Worm (Caenorhabditis elegans) whole organism, L4 larva: ENCODE data around the gene F38B7.11.

ENCODE experiments used
- D1046.2 ChIP-seq: fragments of 200-800 bp; sonication (Bioruptor generic); IDR thresholded peaks from 2 replicates; pipeline ENCODE4 v1.3.6; 2022; ENCODE audit warnings: missing genetic modification characterization, missing compliant biosample characterization
- F49E8.2 ChIP-seq: sonication (generic microtip); optimal IDR thresholded peaks from 2 replicates; lab custom pipeline; 2016; ENCODE audit warnings: missing compliant biosample characterization, mild to moderate bottlenecking, missing genetic modification characterization, borderline replicate concordance
- T26A8.4 ChIP-seq: fragments of 200-800 bp; sonication (Bioruptor generic); IDR thresholded peaks from 2 replicates; pipeline ENCODE4 v1.3.6; 2022; ENCODE audit warnings: missing genetic modification characterization, missing compliant biosample characterization
- ZK337.2 ChIP-seq: fragments of 200-800 bp; sonication (Bioruptor generic); IDR thresholded peaks from 2 replicates; pipeline ENCODE4 v1.3.6; 2022; ENCODE audit warnings: missing genetic modification reagents, missing genetic modification characterization, missing compliant biosample characterization
- aha-1 ChIP-seq: fragments of 150-350 bp; peaks from one replicate; lab custom pipeline; 2014; ENCODE audit warnings: missing biosample characterization, missing genetic modification characterization
- arid-1 ChIP-seq: fragments of 200-800 bp; sonication (Bioruptor generic); conservative IDR thresholded peaks from 2 replicates; pipeline ENCODE4 v1.3.6; 2022; ENCODE audit warnings: missing genetic modification reagents, missing genetic modification characterization, missing compliant biosample characterization
- attf-4 ChIP-seq: sonication (generic microtip); optimal IDR thresholded peaks from 3 replicates; lab custom pipeline; 2017; ENCODE audit warnings: missing biosample characterization, missing genetic modification characterization
- ceh-62 ChIP-seq: sonication (generic microtip); optimal IDR thresholded peaks from 2 replicates; lab custom pipeline; 2017; ENCODE audit warnings: missing biosample characterization, missing genetic modification characterization
- dmd-8 ChIP-seq: fragments of 200-800 bp; sonication (Bioruptor generic); IDR thresholded peaks from 2 replicates; pipeline ENCODE4 v1.3.6; 2022; ENCODE audit warnings: missing genetic modification characterization, missing compliant biosample characterization
- dve-1 ChIP-seq: sonication (generic microtip); optimal IDR thresholded peaks from 2 replicates; lab custom pipeline; 2017; ENCODE audit warnings: antibody characterized with exemption, mild to moderate bottlenecking, missing genetic modification characterization, missing compliant biosample characterization; ENCODE audit not compliant: insufficient read depth
- gei-8 ChIP-seq: fragments of 200-800 bp; sonication (Bioruptor generic); optimal IDR thresholded peaks from 2 replicates; lab custom pipeline; 2018; ENCODE audit warnings: mild to moderate bottlenecking, missing genetic modification characterization, missing compliant biosample characterization
- hif-1 ChIP-seq, 2 experiments: sonication (generic microtip); optimal IDR thresholded peaks; 2 replicates each; lab custom pipeline; 2016 to 2017; ENCODE audit warnings: missing compliant biosample characterization in 2 of 2, missing genetic modification characterization in 2 of 2, missing genetic modification reagents in 2 of 2, missing genotype in 2 of 2, mild to moderate bottlenecking in 1 of 2
- lin-15B ChIP-seq: fragments of 150-350 bp; sonication (generic microtip); optimal IDR thresholded peaks from 3 replicates; lab custom pipeline; 2014; ENCODE audit warnings: missing biosample characterization, missing genetic modification characterization
- lin-29 ChIP-seq: fragments of 200-800 bp; sonication (Bioruptor generic); IDR thresholded peaks from 2 replicates; pipeline ENCODE4 v1.3.6; 2022; ENCODE audit warnings: missing genetic modification reagents, missing genetic modification characterization, missing compliant biosample characterization
- lin-39 ChIP-seq: fragments of 150-350 bp; optimal IDR thresholded peaks from 2 replicates; lab custom pipeline; 2014; ENCODE audit warnings: missing biosample characterization, missing genetic modification reagents, missing genetic modification characterization
- mdt-29 ChIP-seq: fragments of 200-800 bp; sonication (Bioruptor generic); IDR thresholded peaks from 2 replicates; pipeline ENCODE4 v1.3.6; 2022; ENCODE audit warnings: missing genetic modification reagents, missing genetic modification characterization, missing compliant biosample characterization
- mep-1 ChIP-seq: fragments of 150-350 bp; sonication (generic microtip); optimal IDR thresholded peaks from 3 replicates; lab custom pipeline; 2014; ENCODE audit warnings: missing biosample characterization, missing genetic modification characterization
- mxl-3 ChIP-seq: fragments of 200-800 bp; sonication (Bioruptor generic); optimal IDR thresholded peaks from 2 replicates; lab custom pipeline; 2018; ENCODE audit warnings: mild to moderate bottlenecking, missing genetic modification characterization, missing compliant biosample characterization
- nhr-10 ChIP-seq: fragments of 150-350 bp; optimal IDR thresholded peaks from 2 replicates; lab custom pipeline; 2014; ENCODE audit warnings: missing biosample characterization, missing genetic modification characterization
- nhr-102 ChIP-seq: sonication (generic microtip); optimal IDR thresholded peaks from 2 replicates; lab custom pipeline; 2016; ENCODE audit warnings: mild to moderate bottlenecking, missing genetic modification characterization, moderate library complexity, missing compliant biosample characterization
- nhr-76 ChIP-seq: fragments of 150-350 bp; optimal IDR thresholded peaks from 2 replicates; lab custom pipeline; 2014; ENCODE audit warnings: missing biosample characterization, missing genetic modification characterization
- nhr-77 ChIP-seq: fragments of 150-350 bp; optimal IDR thresholded peaks from 2 replicates; lab custom pipeline; 2014; ENCODE audit warnings: missing biosample characterization, missing genetic modification characterization
- pha-4 ChIP-seq, 2 experiments: fragments of 150-350 bp in 1 of 2; fragments of 200-800 bp in 1 of 2; sonication (Bioruptor generic) in 1 of 2; IDR thresholded peaks in 1 of 2; optimal IDR thresholded peaks in 1 of 2; 2 replicates each; pipeline versions ENCODE4 v1.3.6 to Lab custom; 2014 to 2022; ENCODE audit warnings: missing genetic modification characterization in 2 of 2, missing genetic modification reagents in 2 of 2, missing biosample characterization in 1 of 2, missing compliant biosample characterization in 1 of 2
- saeg-2 ChIP-seq: fragments of 200-800 bp; sonication (Bioruptor generic); IDR thresholded peaks from 2 replicates; pipeline ENCODE4 v1.3.6; 2022; ENCODE audit warnings: missing genetic modification reagents, missing genetic modification characterization, missing compliant biosample characterization
- set-16 ChIP-seq: fragments of 200-800 bp; sonication (Bioruptor generic); IDR thresholded peaks from 2 replicates; pipeline ENCODE4 v1.3.6; 2022; ENCODE audit warnings: missing genetic modification reagents, missing genetic modification characterization, missing compliant biosample characterization
- snpc-4 ChIP-seq: fragments of 150-350 bp; optimal IDR thresholded peaks from 2 replicates; lab custom pipeline; 2014; ENCODE audit warnings: missing biosample characterization, missing genetic modification characterization
- unc-130 ChIP-seq: sonication (generic microtip); optimal IDR thresholded peaks from 2 replicates; lab custom pipeline; 2016; ENCODE audit warnings: missing genetic modification reagents, missing genetic modification characterization, missing compliant biosample characterization
- unc-39 ChIP-seq: sonication (generic microtip); optimal IDR thresholded peaks from 2 replicates; lab custom pipeline; 2017; ENCODE audit warnings: missing biosample characterization, missing genetic modification characterization
- unc-62 ChIP-seq, 3 experiments: fragments of 150-350 bp in 1 of 3; sonication (generic microtip); optimal IDR thresholded peaks in 2 of 3; peaks in 1 of 3; 1 replicate in 1 of 3; 2 replicates in 2 of 3; lab custom pipeline; 2014 to 2017; ENCODE audit warnings: missing biosample characterization in 3 of 3, missing genetic modification characterization in 3 of 3, missing genetic modification reagents in 3 of 3, missing genotype in 1 of 3
- zfp-2 ChIP-seq: sonication (generic microtip); optimal IDR thresholded peaks from 2 replicates; lab custom pipeline; 2016; ENCODE audit warnings: mild to moderate bottlenecking, missing genetic modification characterization, missing compliant biosample characterization
- zip-11 ChIP-seq: fragments of 200-800 bp; sonication (Bioruptor generic); IDR thresholded peaks from 2 replicates; pipeline ENCODE4 v1.3.6; 2022; ENCODE audit warnings: missing genetic modification characterization, missing compliant biosample characterization
- ztf-7 ChIP-seq: fragments of 150-350 bp; optimal IDR thresholded peaks from 2 replicates; lab custom pipeline; 2014; ENCODE audit warnings: missing biosample characterization, missing genetic modification characterization

The F38B7.11 gene

DNA sequence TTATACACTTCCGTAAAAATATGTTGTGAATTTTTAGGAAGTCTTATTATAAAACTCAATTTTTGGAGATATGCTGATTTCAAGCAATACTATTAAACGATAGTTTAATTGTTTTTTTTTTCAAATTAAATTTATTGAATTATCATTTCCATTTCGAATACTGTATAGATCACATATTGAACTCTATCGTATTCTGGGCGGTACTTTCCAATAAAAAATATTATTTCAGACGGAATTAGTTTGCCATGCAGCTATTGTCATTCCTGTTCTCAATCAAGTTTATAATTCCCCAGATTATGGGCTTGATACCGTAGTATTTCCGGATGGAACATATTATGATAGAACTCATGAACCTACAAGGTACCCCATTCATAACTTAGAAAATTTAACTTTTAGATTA, 27.7 kb downstream of the F38B7.11 start (continued):
- TF ChIP-seq lin-29 (GFP tag; lab: Robert Waterston, UW) (no peak), dmd-8 (no peak), nhr-102 (tag; lab: Kevin White, UChicago) (no peak), nhr-76 (tag; lab: Kevin White, UChicago) (no peak), nhr-10 (tag; lab: Kevin White, UChicago) (no peak), unc-62 (GFP tag; optimal IDR thresholded peaks at IDR 0.05 in 1 of 2; lab: Kevin White, UChicago) (no peak), unc-62 (tag; optimal IDR thresholded peaks at IDR 0.05; lab: Kevin White, UChicago) (no peak), unc-39 (tag; lab: Kevin White, UChicago) (no peak)
- TF ChIP-seq, all 104 proteins: peak for 4

DNA sequence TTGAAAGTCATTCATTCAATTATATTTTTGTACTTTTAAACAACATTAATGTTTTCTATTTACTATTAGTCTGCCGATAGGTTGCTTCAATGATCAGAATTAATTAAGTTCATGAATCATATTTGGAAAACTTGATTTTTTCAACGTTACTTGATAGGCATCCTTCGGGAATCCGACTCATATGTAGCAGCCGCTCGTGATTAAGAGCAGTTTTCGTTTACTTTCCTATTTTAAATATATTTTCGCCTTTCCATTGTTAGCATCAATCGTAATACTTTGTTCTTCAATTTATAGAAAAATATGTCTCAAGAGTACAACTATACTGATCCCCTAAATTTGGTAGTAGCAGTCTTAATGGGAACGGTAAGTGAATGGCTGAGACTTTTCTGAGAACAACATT, 33.9 kb downstream of the F38B7.11 start, which contains the start of gene srx-90:
Gene srx-90, plus strand, starts transcription at position 301 of the 400 bp plus-strand sequence.
- TF ChIP-seq mep-1 (tag; lab: Kevin White, UChicago) (no peak), ceh-62 (no peak), zip-11 (GFP tag; lab: Robert Waterston, UW) (no peak), unc-130 (GFP tag; lab: Kevin White, UChicago) (no peak), arid-1 (no peak), saeg-2 (GFP tag; lab: Robert Waterston, UW) (no peak), hif-1 (tag; optimal IDR thresholded peaks at IDR 0.05; lab: Kevin White, UChicago) (no peak)

- TF ChIP-seq T26A8.4 (GFP tag; lab: Robert Waterston, UW) (no peak), zip-11 (GFP tag; lab: Robert Waterston, UW) (no peak), aha-1 (tag; lab: Kevin White, UChicago) (no peak), nhr-76 (tag; lab: Kevin White, UChicago) (no peak)
Measured at ce11 chrV:11583212-11583611, 36.3 kb downstream of the F38B7.11 start, which contains the start of gene srx-88. srx-88 (plus strand) TSS chrV:11583512.

DNA sequence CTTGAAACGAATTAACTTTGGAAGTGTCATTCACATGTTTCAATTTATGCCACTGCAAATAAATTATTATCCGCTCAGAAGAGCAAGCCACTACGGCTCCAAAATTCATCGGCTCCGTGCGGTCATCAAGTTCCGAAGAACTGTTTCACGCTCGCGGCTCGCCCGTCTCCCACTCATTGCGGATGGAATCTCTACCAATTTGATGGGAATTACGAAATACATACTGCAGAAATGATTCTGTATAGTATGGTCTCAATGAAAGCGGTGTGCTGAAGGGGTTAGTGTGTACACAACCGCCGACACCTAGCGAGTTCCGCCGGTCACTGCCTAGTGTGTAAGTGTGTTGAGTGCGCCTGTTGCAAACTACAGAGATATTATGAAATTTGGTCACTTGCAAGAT, 38.2 kb downstream of the F38B7.11 start:
- TF ChIP-seq set-16 (GFP tag; lab: Robert Waterston, UW) = no peak
- TF ChIP-seq F49E8.2 (tag; lab: Kevin White, UChicago) = peak; percentile 73
- TF ChIP-seq pha-4 (GFP tag; IDR thresholded peaks at IDR 0.05; lab: Robert Waterston, UW) = 0 out of 2 replicates have a peak, but pooled peaks have one; percentile 34
- TF ChIP-seq pha-4 (tag; optimal IDR thresholded peaks at IDR 0.05; lab: Kevin White, UChicago) = no peak
- peak; percentile 83 for TF ChIP-seq snpc-4
- 0 out of 2 replicates have a peak, but pooled peaks have one; percentile 25 for TF ChIP-seq saeg-2 (GFP tag; lab: Robert Waterston, UW)
- TF ChIP-seq mxl-3 (GFP tag; lab: Kevin White, UChicago) = peak; percentile 36
- TF ChIP-seq nhr-102 (tag; lab: Kevin White, UChicago) = no peak
- TF ChIP-seq ztf-7 (tag; lab: Kevin White, UChicago) = peak; percentile 2

ce11 chrV:11589433-11589832, 42.5 kb downstream of the F38B7.11 start, which contains the start of gene srx-82:
srx-82 (plus strand) TSS chrV:11589733.
- TF ChIP-seq gei-8 (GFP tag; lab: Kevin White, UChicago) (no peak), nhr-77 (no peak), ceh-62 (no peak), dve-1 (no peak), lin-15B (tag; lab: Kevin White, UChicago) (no peak), attf-4 (no peak), dmd-8 (no peak), D1046.2 (GFP tag; lab: Robert Waterston, UW) (no peak), lin-39 (tag; lab: Kevin White, UChicago) (no peak), zfp-2 (tag; lab: Kevin White, UChicago) (no peak), mdt-29 (GFP tag; lab: Robert Waterston, UW) (no peak), ZK337.2 (GFP tag; lab: Robert Waterston, UW) (no peak)
